Worm (Caenorhabditis elegans) whole organism, early embryonic: Measurements from ENCODE around the gene pck-1.

Source experiments
- B0310.2 ChIP-seq: sonication (generic microtip); optimal IDR thresholded peaks from 2 replicates; lab custom pipeline; 2016; ENCODE audit warnings: mild to moderate bottlenecking, missing genetic modification characterization, missing compliant biosample characterization
- F13C5.2 ChIP-seq: sonication (generic microtip); optimal IDR thresholded peaks from 2 replicates; lab custom pipeline; 2017; ENCODE audit warnings: mild to moderate bottlenecking, missing genetic modification characterization, inconsistent platforms, missing compliant biosample characterization
- aly-1 ChIP-seq: sonication (generic microtip); optimal IDR thresholded peaks from 2 replicates; lab custom pipeline; 2016; ENCODE audit warnings: missing genetic modification characterization, missing compliant biosample characterization
- ama-1 ChIP-seq: fragments of 150-350 bp; optimal IDR thresholded peaks from 2 replicates; lab custom pipeline; 2014
- ceh-13 ChIP-seq: fragments of 200-800 bp; sonication (Bioruptor generic); optimal IDR thresholded peaks from 2 replicates; lab custom pipeline; 2018; ENCODE audit warnings: mild to moderate bottlenecking, missing genetic modification characterization, missing compliant biosample characterization
- ceh-36 ChIP-seq: sonication (generic microtip); optimal IDR thresholded peaks from 2 replicates; lab custom pipeline; 2016; ENCODE audit warnings: missing genetic modification characterization, inconsistent platforms, missing compliant biosample characterization
- ets-7 ChIP-seq: sonication (generic microtip); optimal IDR thresholded peaks from 2 replicates; lab custom pipeline; 2016; ENCODE audit warnings: missing genotype, missing genetic modification characterization, missing compliant biosample characterization
- flt-1 ChIP-seq: fragments of 200-800 bp; sonication (Bioruptor generic); IDR thresholded peaks from 2 replicates; pipeline ENCODE4 v1.3.6; 2022; ENCODE audit warnings: missing genetic modification characterization, missing compliant biosample characterization
- hmbx-1 ChIP-seq: sonication (generic microtip); optimal IDR thresholded peaks from 2 replicates; lab custom pipeline; 2016; ENCODE audit warnings: mild to moderate bottlenecking, missing genetic modification characterization, missing compliant biosample characterization
- hmg-4 ChIP-seq: fragments of 200-800 bp; sonication (Bioruptor generic); optimal IDR thresholded peaks from 2 replicates; lab custom pipeline; 2018; ENCODE audit warnings: mild to moderate bottlenecking, missing genetic modification characterization, missing compliant biosample characterization
- hnd-1 ChIP-seq: sonication (generic microtip); optimal IDR thresholded peaks from 2 replicates; lab custom pipeline; 2016; ENCODE audit warnings: missing genetic modification characterization, missing compliant biosample characterization
- pes-1 ChIP-seq: fragments of 200-800 bp; sonication (Bioruptor generic); IDR thresholded peaks from 2 replicates; pipeline ENCODE4 v1.3.6; 2022; ENCODE audit warnings: missing genetic modification reagents, missing genetic modification characterization, missing compliant biosample characterization
- scrt-1 ChIP-seq: fragments of 200-800 bp; sonication (Bioruptor generic); IDR thresholded peaks from 2 replicates; pipeline ENCODE4 v1.3.6; 2022; ENCODE audit warnings: missing genetic modification characterization, missing compliant biosample characterization
- sea-1 ChIP-seq: fragments of 200-800 bp; sonication (Bioruptor generic); conservative IDR thresholded peaks from 2 replicates; pipeline ENCODE4 v1.3.6; 2022; ENCODE audit warnings: missing genetic modification characterization, missing compliant biosample characterization
- tbx-11 ChIP-seq: fragments of 200-800 bp; sonication (Bioruptor generic); IDR thresholded peaks from 2 replicates; pipeline ENCODE4 v1.3.6; 2022; ENCODE audit warnings: missing genetic modification characterization, missing compliant biosample characterization
- tbx-37 ChIP-seq: fragments of 200-800 bp; sonication (Bioruptor generic); conservative IDR thresholded peaks from 2 replicates; pipeline ENCODE4 v1.3.6; 2022; ENCODE audit warnings: missing genetic modification reagents, missing genetic modification characterization, missing compliant biosample characterization
- tra-4 ChIP-seq: sonication (generic microtip); optimal IDR thresholded peaks from 2 replicates; lab custom pipeline; 2017; ENCODE audit warnings: missing genetic modification characterization, missing compliant biosample characterization

Gene pck-1

DNA sequence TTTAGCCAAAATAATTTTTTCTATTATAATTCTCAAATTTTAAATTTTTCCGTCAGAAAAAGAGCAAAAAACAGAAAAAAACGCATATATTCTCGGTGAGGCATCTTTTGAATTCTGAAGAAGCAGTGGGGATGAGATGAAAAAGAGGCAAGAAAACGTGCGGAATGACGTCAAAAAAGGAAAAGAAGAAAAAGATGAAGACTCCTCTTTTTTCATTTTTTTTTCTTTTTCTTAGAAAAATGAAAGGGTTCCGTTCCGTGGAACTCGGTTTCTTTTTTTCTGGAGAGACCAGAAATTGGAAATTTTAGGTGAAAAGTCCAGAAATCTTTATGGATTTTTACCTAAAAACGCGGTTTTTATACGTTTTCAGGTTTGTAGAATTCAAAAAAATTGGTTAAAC is 35.7 kb downstream of the pck-1 start:
- TF ChIP-seq ceh-13 (GFP tag; lab: Kevin White, UChicago) (no peak), hmbx-1 (tag; lab: Kevin White, UChicago) (no peak), F13C5.2 (tag; lab: Kevin White, UChicago) (no peak), tra-4 (tag; lab: Kevin White, UChicago) (no peak), scrt-1 (GFP tag; lab: Robert Waterston, UW) (no peak), hmg-4 (GFP tag; lab: Kevin White, UChicago) (no peak), ama-1 (lab: Kevin White, UChicago) (no peak), tbx-11 (GFP tag; lab: Robert Waterston, UW) (no peak), B0310.2 (tag; lab: Kevin White, UChicago) (no peak), ets-7 (no peak), pes-1 (GFP tag; lab: Robert Waterston, UW) (no peak), ceh-36 (tag; lab: Kevin White, UChicago) (no peak), tbx-37 (GFP tag; lab: Robert Waterston, UW) (no peak), flt-1 (GFP tag; lab: Robert Waterston, UW) (no peak), sea-1 (GFP tag; lab: Robert Waterston, UW) (no peak), hnd-1 (no peak), aly-1 (no peak)

- TF ChIP-seq aly-1 (no peak), ama-1 (lab: Kevin White, UChicago) (no peak), tbx-37 (GFP tag; lab: Robert Waterston, UW) (no peak), scrt-1 (GFP tag; lab: Robert Waterston, UW) (no peak), ets-7 (no peak), B0310.2 (tag; lab: Kevin White, UChicago) (no peak), flt-1 (GFP tag; lab: Robert Waterston, UW) (no peak)
These were observed 36.4 kb downstream of the pck-1 start for ce11 chrIII:29626-30025.

DNA sequence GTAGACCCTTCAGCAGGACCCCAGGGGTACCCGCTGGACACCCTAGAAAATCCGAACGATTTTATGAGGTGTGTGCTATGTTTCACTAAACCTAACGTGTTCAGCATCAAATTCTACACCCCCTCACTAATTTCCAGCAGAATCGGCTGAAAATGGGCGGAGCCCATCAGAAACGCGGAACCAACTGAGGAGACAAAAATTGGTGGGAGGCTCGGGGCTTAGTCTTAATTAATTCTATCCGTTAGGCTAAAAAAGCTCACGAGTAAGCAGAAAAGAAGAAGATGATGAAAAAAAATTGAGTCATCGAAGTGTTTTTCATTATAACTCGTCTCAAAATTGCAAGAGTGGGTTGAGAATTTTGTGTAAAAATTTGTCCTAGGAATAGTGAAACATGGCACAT is 37.2 kb downstream of the pck-1 start:
- TF ChIP-seq aly-1 (no peak), sea-1 (GFP tag; lab: Robert Waterston, UW) (no peak), ceh-13 (GFP tag; lab: Kevin White, UChicago) (no peak), pes-1 (GFP tag; lab: Robert Waterston, UW) (no peak), ama-1 (lab: Kevin White, UChicago) (no peak), tbx-11 (GFP tag; lab: Robert Waterston, UW) (no peak), flt-1 (GFP tag; lab: Robert Waterston, UW) (no peak), tra-4 (tag; lab: Kevin White, UChicago) (no peak), ceh-36 (tag; lab: Kevin White, UChicago) (no peak), hnd-1 (no peak), F13C5.2 (tag; lab: Kevin White, UChicago) (no peak), tbx-37 (GFP tag; lab: Robert Waterston, UW) (no peak), B0310.2 (tag; lab: Kevin White, UChicago) (no peak), hmg-4 (GFP tag; lab: Kevin White, UChicago) (no peak), hmbx-1 (tag; lab: Kevin White, UChicago) (no peak), ets-7 (no peak), scrt-1 (GFP tag; lab: Robert Waterston, UW) (no peak)

- TF ChIP-seq sea-1 (GFP tag; lab: Robert Waterston, UW) (no peak), B0310.2 (tag; lab: Kevin White, UChicago) (no peak), tra-4 (tag; lab: Kevin White, UChicago) (no peak), ama-1 (lab: Kevin White, UChicago) (no peak), tbx-11 (GFP tag; lab: Robert Waterston, UW) (no peak), ets-7 (no peak), tbx-37 (GFP tag; lab: Robert Waterston, UW) (no peak), ceh-13 (GFP tag; lab: Kevin White, UChicago) (no peak), flt-1 (GFP tag; lab: Robert Waterston, UW) (no peak), hmbx-1 (tag; lab: Kevin White, UChicago) (no peak), F13C5.2 (tag; lab: Kevin White, UChicago) (no peak), aly-1 (no peak), pes-1 (GFP tag; lab: Robert Waterston, UW) (no peak), hmg-4 (GFP tag; lab: Kevin White, UChicago) (no peak), ceh-36 (tag; lab: Kevin White, UChicago) (no peak), hnd-1 (no peak)
These were observed 38.6 kb downstream of the pck-1 start for ce11 chrIII:27341-27947.

DNA sequence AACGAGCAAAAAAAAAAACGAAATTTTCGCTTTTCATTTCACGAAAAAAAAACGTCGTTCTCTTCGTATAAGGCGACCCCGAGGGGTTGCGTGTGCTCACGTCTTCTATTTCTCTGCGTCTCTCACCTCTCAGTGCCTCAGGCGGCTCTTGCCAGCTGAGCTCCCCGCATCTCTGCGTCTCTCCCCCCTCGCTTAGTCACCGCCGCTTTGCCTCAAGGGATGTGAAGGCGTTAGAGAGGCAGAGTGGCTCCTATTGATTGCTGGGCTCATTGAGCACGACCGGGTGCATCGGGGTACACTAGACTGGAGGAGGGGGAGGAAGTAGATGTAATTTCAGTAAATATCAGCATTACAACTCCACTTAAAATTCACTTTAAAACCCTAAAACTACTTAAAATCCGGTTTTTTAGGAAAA is 40.5 kb downstream of the pck-1 start:
- TF ChIP-seq hmg-4 (GFP tag; lab: Kevin White, UChicago) (peak; percentile 41), tra-4 (tag; lab: Kevin White, UChicago) (no peak)

DNA sequence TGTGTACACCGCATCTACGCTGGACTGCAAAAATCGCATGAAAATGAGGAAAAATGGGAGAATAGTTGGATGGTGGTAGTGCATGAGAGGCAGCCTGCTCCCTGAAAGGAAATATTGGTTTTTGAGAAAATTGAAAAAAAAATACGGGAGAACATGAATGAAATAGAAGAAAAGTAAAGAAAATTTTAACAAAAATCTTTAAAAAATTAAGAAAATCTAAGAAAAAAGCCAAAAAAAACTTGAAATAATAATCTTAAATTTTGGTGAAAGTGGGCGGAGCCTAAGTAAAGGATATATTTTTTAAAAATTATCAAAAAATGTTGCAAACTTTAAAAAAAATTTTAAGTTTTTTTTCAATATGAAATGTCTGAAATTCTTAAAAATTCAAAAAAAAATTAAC is 42.2 kb downstream of the pck-1 start, which contains the start of gene H10E21.5:
Gene H10E21.5, minus strand, starts transcription at position 101 of the 400 bp plus-strand sequence.
- TF ChIP-seq ama-1 (lab: Kevin White, UChicago): no peak
- no peak for TF ChIP-seq ceh-36 (tag; lab: Kevin White, UChicago)
- TF ChIP-seq ets-7: no peak
- TF ChIP-seq tra-4 (tag; lab: Kevin White, UChicago): no peak
- TF ChIP-seq flt-1 (GFP tag; lab: Robert Waterston, UW): no peak
- TF ChIP-seq sea-1 (GFP tag; lab: Robert Waterston, UW): no peak
- no peak for TF ChIP-seq ceh-13 (GFP tag; lab: Kevin White, UChicago)
- no peak for TF ChIP-seq B0310.2 (tag; lab: Kevin White, UChicago)
- no peak for TF ChIP-seq F13C5.2 (tag; lab: Kevin White, UChicago)
- TF ChIP-seq hmg-4 (GFP tag; lab: Kevin White, UChicago): no peak
- TF ChIP-seq scrt-1 (GFP tag; lab: Robert Waterston, UW): no peak
- TF ChIP-seq aly-1: no peak
- no peak for TF ChIP-seq tbx-11 (GFP tag; lab: Robert Waterston, UW)
- TF ChIP-seq tbx-37 (GFP tag; lab: Robert Waterston, UW): no peak
- TF ChIP-seq hnd-1: no peak
- no peak for TF ChIP-seq pes-1 (GFP tag; lab: Robert Waterston, UW)
- no peak for TF ChIP-seq hmbx-1 (tag; lab: Kevin White, UChicago)
